Worm (Caenorhabditis elegans) whole organism, mixed stage, embryonic: ENCODE measurements around the gene T25B2.2.

ENCODE experiments used
- M03D4.4 ChIP-seq: sonication (generic microtip); optimal IDR thresholded peaks from 2 replicates; lab custom pipeline; 2017; ENCODE audit warnings: mild to moderate bottlenecking, missing genetic modification characterization, missing compliant biosample characterization
- bed-3 ChIP-seq: fragments of 200-800 bp; sonication (Bioruptor generic); optimal IDR thresholded peaks from 3 replicates; lab custom pipeline; 2018; ENCODE audit warnings: mild to moderate bottlenecking, missing genetic modification characterization, moderate library complexity, missing compliant biosample characterization
- ceh-39 ChIP-seq: fragments of 150-350 bp; optimal IDR thresholded peaks from 2 replicates; lab custom pipeline; 2014; ENCODE audit warnings: missing biosample characterization, missing genetic modification characterization
- ceh-43 ChIP-seq: fragments of 200-800 bp; sonication (Bioruptor generic); optimal IDR thresholded peaks from 2 replicates; lab custom pipeline; 2018; ENCODE audit warnings: mild to moderate bottlenecking, missing genetic modification characterization, moderate library complexity, missing compliant biosample characterization
- ceh-83 ChIP-seq: fragments of 200-800 bp; sonication (Bioruptor generic); optimal IDR thresholded peaks from 2 replicates; lab custom pipeline; 2018; ENCODE audit warnings: mild to moderate bottlenecking, missing genetic modification characterization, missing compliant biosample characterization
- ces-1 ChIP-seq: fragments of 150-350 bp; optimal IDR thresholded peaks from 2 replicates; lab custom pipeline; 2014; ENCODE audit warnings: missing biosample characterization, missing genetic modification reagents, missing genetic modification characterization
- cnd-1 ChIP-seq: fragments of 200-800 bp; sonication (Bioruptor generic); optimal IDR thresholded peaks from 2 replicates; lab custom pipeline; 2018; ENCODE audit warnings: mild to moderate bottlenecking, missing genetic modification characterization, missing compliant biosample characterization
- drap-1 ChIP-seq: fragments of 200-800 bp; sonication (Bioruptor generic); optimal IDR thresholded peaks from 3 replicates; lab custom pipeline; 2018; ENCODE audit warnings: mild to moderate bottlenecking, missing genetic modification characterization, missing compliant biosample characterization
- elt-1 ChIP-seq: sonication (generic microtip); optimal IDR thresholded peaks from 2 replicates; lab custom pipeline; 2017; ENCODE audit warnings: missing genetic modification characterization, mild to moderate bottlenecking, missing compliant biosample characterization, antibody characterized with exemption, moderate library complexity, borderline replicate concordance; ENCODE audit not compliant: insufficient read depth
- elt-3 ChIP-seq: fragments of 150-350 bp; optimal IDR thresholded peaks from 2 replicates; lab custom pipeline; 2014; ENCODE audit warnings: missing biosample characterization, missing genetic modification characterization
- flh-1 ChIP-seq: fragments of 200-800 bp; sonication (Bioruptor generic); optimal IDR thresholded peaks from 2 replicates; lab custom pipeline; 2018; ENCODE audit warnings: mild to moderate bottlenecking, missing genetic modification characterization, moderate library complexity, missing compliant biosample characterization
- ham-2 ChIP-seq: fragments of 200-800 bp; sonication (Bioruptor generic); optimal IDR thresholded peaks from 2 replicates; lab custom pipeline; 2018; ENCODE audit warnings: mild to moderate bottlenecking, missing genetic modification characterization, missing compliant biosample characterization
- hlh-1 ChIP-seq: fragments of 150-350 bp; optimal IDR thresholded peaks from 2 replicates; lab custom pipeline; 2014; ENCODE audit warnings: missing biosample characterization, missing genetic modification reagents, missing genetic modification characterization
- lin-13 ChIP-seq: fragments of 150-350 bp; optimal IDR thresholded peaks from 2 replicates; lab custom pipeline; 2014; ENCODE audit warnings: missing biosample characterization, missing genetic modification characterization
- lin-32 ChIP-seq: fragments of 200-800 bp; sonication (Bioruptor generic); optimal IDR thresholded peaks from 2 replicates; lab custom pipeline; 2018; ENCODE audit warnings: mild to moderate bottlenecking, missing genetic modification characterization, missing compliant biosample characterization
- lsy-2 ChIP-seq: fragments of 150-350 bp; optimal IDR thresholded peaks from 2 replicates; lab custom pipeline; 2014; ENCODE audit warnings: missing biosample characterization, missing genetic modification characterization
- mab-5 ChIP-seq: fragments of 150-350 bp; optimal IDR thresholded peaks from 2 replicates; lab custom pipeline; 2014; ENCODE audit warnings: missing biosample characterization, missing genetic modification characterization
- mep-1 ChIP-seq: fragments of 150-350 bp; optimal IDR thresholded peaks from 2 replicates; lab custom pipeline; 2017; ENCODE audit warnings: missing biosample characterization, missing genetic modification reagents, missing genetic modification characterization, inconsistent platforms
- mls-2 ChIP-seq: sonication (generic microtip); optimal IDR thresholded peaks from 2 replicates; lab custom pipeline; 2016; ENCODE audit warnings: mild to moderate bottlenecking, missing genetic modification characterization, moderate library complexity, missing compliant biosample characterization
- nhr-12 ChIP-seq: fragments of 150-350 bp; optimal IDR thresholded peaks from 2 replicates; lab custom pipeline; 2014; ENCODE audit warnings: missing biosample characterization, missing genetic modification characterization
- nhr-2 ChIP-seq: fragments of 150-350 bp; optimal IDR thresholded peaks from 2 replicates; lab custom pipeline; 2014; ENCODE audit warnings: missing biosample characterization, missing genetic modification characterization
- nhr-237 ChIP-seq: fragments of 150-350 bp; optimal IDR thresholded peaks from 2 replicates; lab custom pipeline; 2014; ENCODE audit warnings: missing biosample characterization, missing genetic modification characterization
- nhr-28 ChIP-seq: fragments of 150-350 bp; optimal IDR thresholded peaks from 2 replicates; lab custom pipeline; 2014; ENCODE audit warnings: missing biosample characterization, missing genetic modification characterization
- nhr-76 ChIP-seq: sonication (generic microtip); optimal IDR thresholded peaks from 2 replicates; lab custom pipeline; 2017; ENCODE audit warnings: missing biosample characterization, missing genetic modification characterization
- pha-4 ChIP-seq: fragments of 150-350 bp; optimal IDR thresholded peaks from 2 replicates; lab custom pipeline; 2018; ENCODE audit warnings: missing biosample characterization, missing genetic modification reagents, missing genetic modification characterization
- sem-2 ChIP-seq: fragments of 200-800 bp; sonication (Bioruptor generic); optimal IDR thresholded peaks from 2 replicates; lab custom pipeline; 2018; ENCODE audit warnings: mild to moderate bottlenecking, missing genetic modification characterization, missing compliant biosample characterization
- snpc-4 ChIP-seq: fragments of 150-350 bp; optimal IDR thresholded peaks from 2 replicates; lab custom pipeline; 2014; ENCODE audit warnings: missing biosample characterization, missing genetic modification characterization
- sptf-1 ChIP-seq: sonication (generic microtip); optimal IDR thresholded peaks from 2 replicates; lab custom pipeline; 2017; ENCODE audit warnings: mild to moderate bottlenecking, missing genetic modification characterization, moderate library complexity, missing compliant biosample characterization
- unc-120 ChIP-seq: sonication (generic microtip); optimal IDR thresholded peaks from 2 replicates; lab custom pipeline; 2017; ENCODE audit warnings: missing genetic modification characterization, missing compliant biosample characterization; ENCODE audit not compliant: poor library complexity, severe bottlenecking
- unc-39 ChIP-seq: fragments of 150-350 bp; optimal IDR thresholded peaks from 2 replicates; lab custom pipeline; 2014; ENCODE audit warnings: missing biosample characterization, missing genetic modification characterization
- unc-62 ChIP-seq: fragments of 150-350 bp; optimal IDR thresholded peaks from 2 replicates; lab custom pipeline; 2014; ENCODE audit warnings: missing biosample characterization, missing genetic modification reagents, missing genetic modification characterization
- zip-8 ChIP-seq: fragments of 150-350 bp; optimal IDR thresholded peaks from 2 replicates; lab custom pipeline; 2014; ENCODE audit warnings: missing biosample characterization, missing genetic modification characterization
- ztf-11 ChIP-seq: fragments of 150-350 bp; optimal IDR thresholded peaks from 2 replicates; lab custom pipeline; 2014; ENCODE audit warnings: missing biosample characterization, missing genetic modification characterization

The T25B2.2 gene

DNA sequence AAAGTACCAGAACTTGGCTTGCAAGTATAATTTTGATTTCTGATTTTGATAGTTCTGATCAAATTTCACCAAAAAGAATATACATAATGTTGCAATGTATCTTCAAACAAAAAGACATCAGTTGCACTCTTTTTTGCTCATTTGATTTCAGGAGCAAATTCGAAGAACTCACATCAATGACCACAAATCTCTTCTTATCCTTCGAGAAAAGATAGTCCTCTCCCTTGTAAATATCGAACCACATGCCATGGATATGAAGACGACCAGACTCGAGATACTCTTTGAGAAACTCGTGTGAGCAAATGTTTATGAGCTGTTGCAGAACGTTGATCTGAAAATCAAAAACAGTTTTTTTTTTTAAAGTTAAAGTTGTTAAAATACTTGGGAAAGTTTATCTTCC is 33.4 kb downstream of the T25B2.2 start:
- no peak for TF ChIP-seq ces-1 (GFP tag; lab: Kevin White, UChicago)
- TF ChIP-seq nhr-28 (tag; lab: Kevin White, UChicago): no peak
- TF ChIP-seq unc-39: no peak
- TF ChIP-seq hlh-1 (tag; lab: Kevin White, UChicago): no peak
- no peak for TF ChIP-seq lin-13
- TF ChIP-seq ztf-11 (tag; lab: Kevin White, UChicago): no peak
- no peak for TF ChIP-seq drap-1 (GFP tag; lab: Kevin White, UChicago)
- no peak for TF ChIP-seq bed-3 (GFP tag; lab: Kevin White, UChicago)
- TF ChIP-seq sem-2 (GFP tag; lab: Kevin White, UChicago): no peak
- TF ChIP-seq lsy-2 (tag; lab: Kevin White, UChicago): no peak
- no peak for TF ChIP-seq sptf-1 (tag; lab: Kevin White, UChicago)
- TF ChIP-seq nhr-76 (tag; lab: Kevin White, UChicago): no peak
- TF ChIP-seq nhr-12: no peak

DNA sequence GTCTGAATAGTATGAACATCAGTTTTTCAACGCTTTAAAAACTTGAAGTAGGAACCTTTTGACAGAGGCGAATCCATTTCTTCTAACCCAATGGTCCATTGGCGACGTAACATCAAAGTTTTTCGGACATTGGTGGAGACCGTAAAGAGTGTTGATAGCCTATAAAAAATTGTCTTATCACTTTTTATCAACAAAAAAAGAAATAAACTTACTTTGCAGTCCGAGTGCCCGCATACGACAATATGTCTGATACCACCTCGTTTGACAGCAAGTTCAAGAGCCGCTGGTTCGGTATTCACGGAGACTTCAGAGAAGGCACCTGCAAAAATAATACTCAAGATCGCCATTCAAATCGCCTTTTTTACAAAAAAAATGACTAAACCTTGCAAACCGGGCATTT is 33.9 kb downstream of the T25B2.2 start:
- TF ChIP-seq lin-32 (GFP tag; lab: Kevin White, UChicago) (no peak), unc-62 (GFP tag; lab: Kevin White, UChicago) (no peak), sptf-1 (tag; lab: Kevin White, UChicago) (no peak), elt-3 (no peak), zip-8 (tag; lab: Kevin White, UChicago) (no peak), cnd-1 (tag; lab: Kevin White, UChicago) (no peak), flh-1 (GFP tag; lab: Kevin White, UChicago) (no peak), lsy-2 (tag; lab: Kevin White, UChicago) (no peak), nhr-76 (tag; lab: Kevin White, UChicago) (no peak), unc-39 (no peak), mep-1 (tag; lab: Kevin White, UChicago) (no peak), lin-13 (no peak), ztf-11 (tag; lab: Kevin White, UChicago) (no peak), ham-2 (GFP tag; lab: Kevin White, UChicago) (no peak), nhr-28 (tag; lab: Kevin White, UChicago) (no peak), drap-1 (GFP tag; lab: Kevin White, UChicago) (no peak)
- TF ChIP-seq, all 35 proteins: peak for 0

- no peak for TF ChIP-seq nhr-28 (tag; lab: Kevin White, UChicago)
- TF ChIP-seq bed-3 (GFP tag; lab: Kevin White, UChicago): no peak
- no peak for TF ChIP-seq hlh-1 (tag; lab: Kevin White, UChicago)
- TF ChIP-seq unc-62 (GFP tag; lab: Kevin White, UChicago): no peak
- TF ChIP-seq, all 35 proteins: peak for 0
Measured at ce11 chrX:6204696-6205232, 35.3 kb downstream of the T25B2.2 start, which contains the start of gene bca-1. Gene bca-1 (minus strand): TSS chrX:6204746.

ce11 chrX:6205325-6205724 is 35.9 kb downstream of the T25B2.2 start:
- TF ChIP-seq flh-1 (GFP tag; lab: Kevin White, UChicago): no peak
- no peak for TF ChIP-seq ceh-43 (GFP tag; lab: Kevin White, UChicago)
- TF ChIP-seq snpc-4: no peak
- no peak for TF ChIP-seq nhr-28 (tag; lab: Kevin White, UChicago)

DNA sequence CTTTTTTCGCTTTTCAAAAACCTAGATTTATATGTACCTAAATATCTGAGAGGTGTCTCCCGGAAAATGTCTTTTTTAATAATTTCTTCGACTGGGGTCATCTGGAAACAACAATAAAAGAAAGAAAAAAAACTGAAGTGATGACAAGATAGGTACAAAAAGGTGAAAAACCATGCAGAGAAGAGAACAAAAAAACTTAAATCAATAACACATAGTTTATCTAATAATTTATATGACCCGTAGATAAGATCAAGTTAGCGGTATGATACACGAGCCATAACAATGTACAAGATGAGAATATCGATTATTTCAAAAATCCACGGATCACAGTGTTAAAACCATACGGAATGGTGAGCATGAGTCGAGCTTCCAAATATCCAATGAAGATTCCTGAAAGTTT is 36.9 kb downstream of the T25B2.2 start, which contains the start of gene mtp-18:
Gene mtp-18, minus strand, starts transcription at position 101 of the 400 bp plus-strand sequence.
- no peak for TF ChIP-seq pha-4 (tag; lab: Kevin White, UChicago)
- no peak for TF ChIP-seq nhr-237 (tag; lab: Kevin White, UChicago)
- TF ChIP-seq nhr-12: no peak
- no peak for TF ChIP-seq unc-120 (tag; lab: Kevin White, UChicago)
- TF ChIP-seq sem-2 (GFP tag; lab: Kevin White, UChicago): no peak
- no peak for TF ChIP-seq sptf-1 (tag; lab: Kevin White, UChicago)
- no peak for TF ChIP-seq elt-3
- TF ChIP-seq unc-62 (GFP tag; lab: Kevin White, UChicago): no peak

ce11 chrX:6207687-6208088 is 38.2 kb downstream of the T25B2.2 start, which contains the start of gene T13C5.6:
Gene T13C5.6 (minus strand): TSS chrX:6207687.
- TF ChIP-seq mls-2 (tag; lab: Kevin White, UChicago) (peak; percentile 99), mab-5 (tag; lab: Kevin White, UChicago) (peak; percentile 26), sem-2 (GFP tag; lab: Kevin White, UChicago) (peak; percentile 93), ceh-39 (tag; lab: Kevin White, UChicago) (peak; percentile 62), mep-1 (tag; lab: Kevin White, UChicago) (peak; percentile 94), zip-8 (tag; lab: Kevin White, UChicago) (no peak), pha-4 (tag; lab: Kevin White, UChicago) (peak; percentile 95), nhr-237 (tag; lab: Kevin White, UChicago) (peak; percentile 76), cnd-1 (tag; lab: Kevin White, UChicago) (peak; percentile 98), nhr-12 (peak; percentile 64), M03D4.4 (tag; lab: Kevin White, UChicago) (peak; percentile 97), ztf-11 (tag; lab: Kevin White, UChicago) (peak; percentile 66), lsy-2 (tag; lab: Kevin White, UChicago) (peak; percentile 72), flh-1 (GFP tag; lab: Kevin White, UChicago) (peak; percentile 89), ceh-83 (GFP tag; lab: Kevin White, UChicago) (peak; percentile 97), elt-3 (peak; percentile 45), drap-1 (GFP tag; lab: Kevin White, UChicago) (peak; percentile 99), hlh-1 (tag; lab: Kevin White, UChicago) (peak; percentile 78), lin-32 (GFP tag; lab: Kevin White, UChicago) (peak; percentile 96), unc-39 (peak; percentile 89), lin-13 (peak; percentile 90), nhr-28 (tag; lab: Kevin White, UChicago) (peak; percentile 75), elt-1 (peak; percentile 37), ceh-43 (GFP tag; lab: Kevin White, UChicago) (peak; percentile 95), ces-1 (GFP tag; lab: Kevin White, UChicago) (peak; percentile 84), nhr-2 (tag; lab: Kevin White, UChicago) (peak; percentile 18), bed-3 (GFP tag; lab: Kevin White, UChicago) (peak; percentile 91), snpc-4 (no peak)
